Fruit fly (Drosophila melanogaster) whole organism, wandering third instar larva: ENCODE measurements around the gene CG31809.
A peak's percentile ranks its signal among the peaks of the same experiment; 100 is the strongest.

ENCODE experiments used
- Abd-B ChIP-seq: fragments of >200 bp; optimal IDR thresholded peaks from 2 replicates; lab custom pipeline; 2017; ENCODE audit warnings: missing biosample characterization, missing genetic modification characterization
- CG9705 ChIP-seq: fragments of 200-800 bp; sonication (Bioruptor generic); optimal IDR thresholded peaks from 2 replicates; lab custom pipeline; 2018; ENCODE audit warnings: missing biosample characterization, mild to moderate bottlenecking, missing genetic modification characterization
- CrebA ChIP-seq: fragments of 200-800 bp; sonication (Bioruptor generic); optimal IDR thresholded peaks from 2 replicates; lab custom pipeline; 2016; ENCODE audit warnings: missing biosample characterization, mild to moderate bottlenecking, missing genetic modification characterization, borderline replicate concordance
- Dfd ChIP-seq: fragments of >200 bp; optimal IDR thresholded peaks from 2 replicates; lab custom pipeline; 2017; ENCODE audit warnings: missing biosample characterization, missing genetic modification characterization
- Dif ChIP-seq: fragments of 200-275, 200-300 bp; sonication (Bioruptor generic); optimal IDR thresholded peaks from 2 replicates; lab custom pipeline; 2018; ENCODE audit warnings: missing biosample characterization, missing genetic modification characterization; ENCODE audit not compliant: partially characterized antibody
- GATAd ChIP-seq: sonication (Bioruptor generic); optimal IDR thresholded peaks from 2 replicates; lab custom pipeline; 2016; ENCODE audit warnings: missing biosample characterization, missing genetic modification characterization
- HLH106 ChIP-seq: fragments of 200-800 bp; optimal IDR thresholded peaks from 3 replicates; lab custom pipeline; 2019; ENCODE audit warnings: missing biosample characterization, mild to moderate bottlenecking, missing genetic modification characterization, moderate library complexity
- Jra ChIP-seq: sonication (Bioruptor generic); optimal IDR thresholded peaks from 2 replicates; lab custom pipeline; 2016; ENCODE audit warnings: missing biosample characterization, missing genetic modification characterization
- Mio ChIP-seq: sonication (Bioruptor generic); optimal IDR thresholded peaks from 2 replicates; lab custom pipeline; 2016; ENCODE audit warnings: missing biosample characterization, missing genetic modification characterization
- Myc ChIP-seq: fragments of >200 bp; optimal IDR thresholded peaks from 2 replicates; lab custom pipeline; 2017
- N ChIP-seq: fragments of >200 bp; optimal IDR thresholded peaks from 2 replicates; lab custom pipeline; 2018; ENCODE audit warnings: missing biosample characterization, missing external identifiers, missing genetic modification characterization
- OdsH ChIP-seq: fragments of 200-800 bp; sonication (Bioruptor generic); optimal IDR thresholded peaks from 2 replicates; lab custom pipeline; 2016; ENCODE audit warnings: missing biosample characterization, mild to moderate bottlenecking, missing genetic modification characterization
- Rel ChIP-seq, 2 experiments: fragments of 200-800 bp; sonication (Bioruptor generic) in 1 of 2; optimal IDR thresholded peaks; 2 replicates in 1 of 2; 3 replicates in 1 of 2; lab custom pipeline; 2016 to 2019; ENCODE audit warnings: mild to moderate bottlenecking in 2 of 2, missing biosample characterization in 2 of 2, missing genetic modification characterization in 2 of 2, moderate library complexity in 1 of 2
- Vsx2 ChIP-seq: fragments of 200-300, 225-300 bp; sonication (Bioruptor generic); optimal IDR thresholded peaks from 2 replicates; lab custom pipeline; 2018; ENCODE audit warnings: missing biosample characterization, missing genetic modification characterization; ENCODE audit not compliant: partially characterized antibody
- br ChIP-seq: fragments of 200-800 bp; sonication (Bioruptor generic); optimal IDR thresholded peaks from 2 replicates; lab custom pipeline; 2016; ENCODE audit warnings: missing biosample characterization, missing genetic modification characterization
- brk ChIP-seq: fragments of 200-800 bp; sonication (Bioruptor generic); optimal IDR thresholded peaks from 2 replicates; lab custom pipeline; 2016; ENCODE audit warnings: missing biosample characterization, mild to moderate bottlenecking, missing genetic modification characterization
- dl ChIP-seq, 2 experiments: fragments of 175-275, 200-275 bp in 1 of 2; fragments of 200-275 bp in 1 of 2; sonication (Bioruptor generic); optimal IDR thresholded peaks; lab custom pipeline; 2018; ENCODE audit warnings: mild to moderate bottlenecking in 2 of 2, missing biosample characterization in 2 of 2, missing genetic modification characterization in 2 of 2, moderate library complexity in 2 of 2; ENCODE audit not compliant: partially characterized antibody in 2 of 2, insufficient read depth in 1 of 2
- dmrt93B ChIP-seq: fragments of 200-800 bp; sonication (Bioruptor generic); optimal IDR thresholded peaks from 2 replicates; lab custom pipeline; 2018; ENCODE audit warnings: missing biosample characterization, mild to moderate bottlenecking, missing genetic modification characterization
- dsf ChIP-seq: sonication (Bioruptor generic); optimal IDR thresholded peaks from 2 replicates; lab custom pipeline; 2016; ENCODE audit warnings: missing biosample characterization, missing genetic modification characterization, borderline replicate concordance
- ey ChIP-seq: fragments of 200-800 bp; sonication (Bioruptor generic); optimal IDR thresholded peaks from 2 replicates; lab custom pipeline; 2016; ENCODE audit warnings: missing biosample characterization, missing genetic modification characterization
- foxo ChIP-seq, 2 experiments: fragments of 200-800 bp; sonication (Bioruptor generic); optimal IDR thresholded peaks; 2 replicates in 1 of 2; 3 replicates in 1 of 2; lab custom pipeline; 2016 to 2017; ENCODE audit warnings: missing biosample characterization in 2 of 2, missing genetic modification characterization in 2 of 2
- fru ChIP-seq: fragments of 200-800 bp; sonication (Bioruptor generic); optimal IDR thresholded peaks from 3 replicates; lab custom pipeline; 2016; ENCODE audit warnings: missing biosample characterization, mild to moderate bottlenecking, missing genetic modification characterization
- h ChIP-seq: fragments of 200-800 bp; sonication (Bioruptor generic); optimal IDR thresholded peaks from 3 replicates; lab custom pipeline; 2016; ENCODE audit warnings: missing biosample characterization, mild to moderate bottlenecking, missing genetic modification characterization
- jim ChIP-seq: fragments of 175-275, 200-325 bp; sonication (Bioruptor generic); optimal IDR thresholded peaks from 2 replicates; lab custom pipeline; 2016; ENCODE audit warnings: missing biosample characterization, mild to moderate bottlenecking, missing genetic modification characterization
- lola ChIP-seq: fragments of >200 bp; optimal IDR thresholded peaks from 2 replicates; lab custom pipeline; 2017; ENCODE audit warnings: missing biosample characterization, missing genetic modification characterization
- pan ChIP-seq: fragments of >200 bp; optimal IDR thresholded peaks from 2 replicates; lab custom pipeline; 2017
- psq ChIP-seq: fragments of 200-800 bp; sonication (Bioruptor generic); optimal IDR thresholded peaks from 3 replicates; lab custom pipeline; 2017; ENCODE audit warnings: missing biosample characterization, mild to moderate bottlenecking, missing genetic modification characterization, moderate library complexity
- rgr ChIP-seq: fragments of 200-800 bp; sonication (Bioruptor generic); optimal IDR thresholded peaks from 3 replicates; lab custom pipeline; 2016; ENCODE audit warnings: missing biosample characterization, mild to moderate bottlenecking, missing genetic modification characterization
- sage ChIP-seq: fragments of 200-800 bp; sonication (Bioruptor generic); optimal IDR thresholded peaks from 2 replicates; lab custom pipeline; 2016; ENCODE audit warnings: missing biosample characterization, mild to moderate bottlenecking, missing genetic modification characterization
- tai ChIP-seq: sonication (Bioruptor generic); optimal IDR thresholded peaks from 2 replicates; lab custom pipeline; 2016; ENCODE audit warnings: missing biosample characterization, missing genetic modification characterization
- usp ChIP-seq: fragments of >200 bp; optimal IDR thresholded peaks from 2 replicates; lab custom pipeline; 2017; ENCODE audit warnings: missing biosample characterization, missing genetic modification characterization
- woc ChIP-seq: sonication (Bioruptor generic); optimal IDR thresholded peaks from 2 replicates; lab custom pipeline; 2016; ENCODE audit warnings: missing biosample characterization, mild to moderate bottlenecking, missing genetic modification characterization

The CG31809 gene

dm6 chr2L:16850442-16850841 is 8.1 kb downstream of the CG31809 start:
- TF ChIP-seq Rel (GFP tag; optimal IDR thresholded peaks at IDR 0.05; lab: Kevin White, UChicago) (no peak), Rel (tag; optimal IDR thresholded peaks at IDR 0.05; lab: Kevin White, UChicago) (no peak)

DNA sequence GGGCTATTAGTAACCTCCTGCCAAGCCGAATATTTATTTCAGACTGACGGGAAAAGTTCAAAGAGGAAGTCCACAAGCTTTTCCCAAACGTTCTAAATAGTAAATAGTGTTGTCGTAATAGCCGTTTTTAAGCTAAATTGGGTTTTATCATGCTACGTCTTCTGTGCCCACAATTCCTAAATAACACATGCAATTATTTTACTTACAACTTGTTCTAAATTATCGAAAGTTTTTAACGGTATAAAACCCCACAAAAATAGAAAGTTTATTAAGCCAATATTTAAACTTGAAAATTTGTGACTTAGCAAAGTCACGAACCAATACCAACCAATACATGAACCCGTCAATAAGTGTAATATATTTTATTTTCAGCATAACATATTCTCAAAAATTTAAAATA is 9.8 kb downstream of the CG31809 start, which contains the start of gene CG13284:
CG13284 (minus strand) TSS at position 47 of the 400 bp plus-strand sequence.
- TF ChIP-seq dmrt93B (GFP tag; lab: Kevin White, UChicago) (no peak), br (no peak), psq (GFP tag; lab: Kevin White, UChicago) (no peak), dsf (GFP tag; lab: Kevin White, UChicago) (no peak), Jra (GFP tag; lab: Kevin White, UChicago) (no peak)

DNA sequence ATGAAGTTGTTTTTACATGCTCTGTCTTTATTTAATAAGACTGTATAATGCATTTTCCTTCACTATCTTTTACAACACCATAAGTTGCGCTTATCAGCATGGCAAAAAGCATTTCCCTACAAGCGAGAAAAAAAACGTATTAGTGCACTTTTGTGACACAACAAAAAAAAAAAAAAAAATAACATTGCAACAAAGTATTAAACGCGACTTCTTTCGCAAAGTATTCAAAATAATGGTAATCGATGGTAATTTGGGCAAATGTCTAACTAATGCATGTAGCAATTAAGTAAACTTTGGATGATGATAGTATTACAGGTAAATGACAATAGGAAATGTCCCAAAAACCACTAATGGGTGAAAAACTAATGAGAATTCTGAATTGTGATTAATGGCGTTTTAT is 10.6 kb downstream of the CG31809 start:
- TF ChIP-seq Jra (GFP tag; lab: Kevin White, UChicago) (no peak), usp (no peak), Myc (lab: Kevin White, UChicago) (no peak), sage (no peak), tai (GFP tag; lab: Kevin White, UChicago) (no peak), br (no peak), Mio (no peak), fru (GFP tag; lab: Kevin White, UChicago) (no peak), psq (GFP tag; lab: Kevin White, UChicago) (no peak), h (GFP tag; lab: Kevin White, UChicago) (no peak), HLH106 (tag; lab: Kevin White, UChicago) (no peak), Rel (GFP tag; optimal IDR thresholded peaks at IDR 0.05; lab: Kevin White, UChicago) (no peak), Rel (tag; optimal IDR thresholded peaks at IDR 0.05; lab: Kevin White, UChicago) (no peak), dmrt93B (GFP tag; lab: Kevin White, UChicago) (no peak), Dif (GFP tag; lab: Kevin White, UChicago) (no peak)

DNA sequence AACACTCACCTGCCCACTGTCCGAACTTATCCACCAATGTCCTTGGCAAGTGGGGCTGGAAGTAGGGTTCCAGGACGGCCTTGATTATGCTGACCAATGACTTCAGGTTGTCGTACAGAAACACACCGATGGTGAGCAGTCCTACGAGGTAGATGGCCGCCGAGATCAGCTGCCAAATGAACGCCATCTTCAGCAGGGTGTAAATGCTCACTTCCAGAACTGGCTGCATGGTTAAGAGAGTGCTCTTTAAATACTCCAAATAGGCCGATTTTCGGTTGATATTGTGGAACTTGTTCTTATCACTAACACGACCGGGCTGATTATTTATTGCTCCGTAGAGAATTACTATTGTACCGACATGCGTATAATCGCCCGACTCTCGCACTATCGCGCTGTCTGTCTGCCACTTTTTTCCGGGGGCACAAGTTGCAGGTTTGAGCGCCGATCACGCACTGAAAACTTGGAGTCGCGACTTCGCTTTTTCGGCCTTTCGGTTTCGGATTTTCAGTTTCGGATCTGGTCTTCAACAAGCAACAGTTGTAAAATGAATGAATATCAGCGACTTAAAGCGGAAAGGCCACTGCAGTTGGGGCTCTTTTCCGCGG is 11.7 kb downstream of the CG31809 start:
- TF ChIP-seq brk (GFP tag; lab: Kevin White, UChicago) (no peak), fru (GFP tag; lab: Kevin White, UChicago) (no peak), h (GFP tag; lab: Kevin White, UChicago) (no peak), Dif (GFP tag; lab: Kevin White, UChicago) (no peak), Abd-B (GFP tag; lab: Kevin White, UChicago) (no peak), pan (no peak), ey (no peak), rgr (GFP tag; lab: Kevin White, UChicago) (no peak), tai (GFP tag; lab: Kevin White, UChicago) (no peak)
- TF ChIP-seq, all 38 proteins: peak for 0

DNA sequence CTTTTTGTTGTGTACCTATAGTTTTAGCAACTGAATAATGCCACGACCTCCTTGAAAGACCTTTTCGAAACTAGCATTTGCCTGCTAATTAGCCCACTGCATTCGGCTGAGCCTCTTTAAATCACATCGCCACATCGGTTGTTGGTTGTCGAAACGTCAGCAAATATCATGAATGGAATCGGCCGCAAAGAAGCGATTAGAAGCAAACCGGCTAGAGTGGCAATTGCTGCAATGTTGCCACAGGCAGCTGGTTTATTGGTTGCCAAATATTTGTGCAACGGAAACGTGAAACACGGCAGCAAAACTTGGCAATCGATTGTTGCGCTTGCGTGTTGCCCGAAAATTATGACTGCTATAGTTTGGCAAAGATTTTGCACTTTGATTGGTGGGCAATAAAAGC is 13.3 kb downstream of the CG31809 start:
- TF ChIP-seq ey (no peak), dl (GFP tag; optimal IDR thresholded peaks at IDR 0.05; lab: Kevin White, UChicago; ENCODE audit: insufficient read depth in 1 of 2, partially characterized antibody in 2 of 2) (no peak), woc (GFP tag; lab: Kevin White, UChicago) (no peak), HLH106 (tag; lab: Kevin White, UChicago) (no peak), Dfd (no peak), lola (no peak), Vsx2 (GFP tag; lab: Kevin White, UChicago) (no peak), tai (GFP tag; lab: Kevin White, UChicago) (no peak), jim (GFP tag; lab: Kevin White, UChicago) (no peak), CG9705 (GFP tag; lab: Kevin White, UChicago) (no peak), Jra (GFP tag; lab: Kevin White, UChicago) (no peak), Myc (lab: Kevin White, UChicago) (no peak), Mio (no peak)

- TF ChIP-seq tai (GFP tag; lab: Kevin White, UChicago) (no peak), ey (no peak), br (no peak), CrebA (GFP tag; lab: Kevin White, UChicago) (no peak), woc (GFP tag; lab: Kevin White, UChicago) (no peak), fru (GFP tag; lab: Kevin White, UChicago) (peak; percentile 20), OdsH (no peak), N (no peak), Mio (no peak), usp (no peak), brk (GFP tag; lab: Kevin White, UChicago) (no peak), foxo (GFP tag; optimal IDR thresholded peaks at IDR 0.05; lab: Kevin White, UChicago) (peak in 1 of 2 experiments; percentile 6), psq (GFP tag; lab: Kevin White, UChicago) (no peak), h (GFP tag; lab: Kevin White, UChicago) (peak; percentile 13), jim (GFP tag; lab: Kevin White, UChicago) (no peak), Dif (GFP tag; lab: Kevin White, UChicago) (no peak), GATAd (GFP tag; lab: Kevin White, UChicago) (no peak)
- TF ChIP-seq, all 38 proteins: peak for 3
These were observed 15.2 kb downstream of the CG31809 start for dm6 chr2L:16843336-16843735.
